Fruit fly (Drosophila melanogaster): ENCODE data around the gene cmb.

DNA sequence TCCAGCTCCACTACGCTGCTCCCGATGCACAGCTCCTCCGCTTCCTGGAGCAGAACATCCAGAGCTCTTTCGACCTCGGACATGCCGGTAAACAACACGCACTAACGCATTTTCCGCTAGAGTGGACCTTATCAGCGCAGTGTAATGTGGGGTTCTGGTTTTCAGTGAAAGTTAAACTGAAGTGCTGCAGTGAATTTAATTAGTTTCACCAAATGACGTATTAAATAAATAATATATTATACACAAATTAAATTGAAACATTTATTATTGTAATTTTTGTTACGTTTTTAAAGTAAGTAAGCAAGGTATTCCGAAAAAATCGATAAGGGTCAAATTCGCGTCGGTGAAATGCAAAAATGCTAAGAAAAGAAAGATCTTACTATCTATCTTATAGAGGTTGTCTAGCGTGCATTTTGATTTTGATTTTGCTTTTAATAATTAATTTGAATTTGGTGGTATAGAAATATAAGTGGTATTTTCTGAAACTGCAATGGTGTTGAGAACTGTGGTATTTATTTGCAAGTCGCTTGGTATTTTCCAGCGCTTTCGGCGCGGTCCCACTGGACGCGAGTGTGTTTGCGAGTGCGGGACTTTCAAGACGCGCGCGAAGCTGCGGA, 7.9 kb downstream of the cmb start, which contains the start of the genes JMJD7 and CG10738:
- TF ChIP-seq usp (GFP tag; optimal IDR thresholded peaks at IDR 0.05), result no peak
- peak; percentile 67 for TF ChIP-seq dmrt93B (GFP tag; optimal IDR thresholded peaks at IDR 0.05)
- TF ChIP-seq psq (GFP tag; optimal IDR thresholded peaks at IDR 0.05), result peak; percentile 27
- no peak for TF ChIP-seq dsf (GFP tag; optimal IDR thresholded peaks at IDR 0.05; ENCODE audit: borderline replicate concordance)
- TF ChIP-seq Dfd (GFP tag; optimal IDR thresholded peaks at IDR 0.05), result no peak
- no peak for TF ChIP-seq CG32264 (GFP tag; optimal IDR thresholded peaks at IDR 0.05)
- TF ChIP-seq dl (GFP tag; optimal IDR thresholded peaks at IDR 0.05; ENCODE audit: insufficient read depth in 1 of 2, partially characterized antibody in 2 of 2), result no peak
- no peak for TF ChIP-seq Hnf4 (GFP tag; optimal IDR thresholded peaks at IDR 0.05)
- TF ChIP-seq fru (GFP tag; optimal IDR thresholded peaks at IDR 0.05), result peak; percentile 9
- no peak for TF ChIP-seq pan (optimal IDR thresholded peaks at IDR 0.05)
- no peak for TF ChIP-seq tai (GFP tag; optimal IDR thresholded peaks at IDR 0.05)
- TF ChIP-seq CG9705 (GFP tag; optimal IDR thresholded peaks at IDR 0.05), result peak; percentile 75
- peak; percentile 25 for TF ChIP-seq Sp1 (GFP tag; optimal IDR thresholded peaks at IDR 0.05)

All from whole organism, wandering third instar larva.